Worm (Caenorhabditis elegans) whole organism, young adult: Measurements from ENCODE around the gene pgp-8.
A peak's percentile ranks its signal among the peaks of the same experiment; 100 is the strongest.

Experiments
- C17E4.6 ChIP-seq: fragments of 200-800 bp; sonication (Bioruptor generic); IDR thresholded peaks from 2 replicates; pipeline ENCODE4 v1.3.6; 2022; ENCODE audit warnings: missing genetic modification reagents, missing genetic modification characterization, missing compliant biosample characterization
- Y53G8AR.9 ChIP-seq: fragments of 200-800 bp; sonication (Bioruptor generic); conservative IDR thresholded peaks from 2 replicates; pipeline ENCODE4 v1.3.6; 2022; ENCODE audit warnings: missing genetic modification reagents, missing genetic modification characterization, missing compliant biosample characterization
- aptf-3 ChIP-seq: fragments of 200-800 bp; sonication (Bioruptor generic); IDR thresholded peaks from 2 replicates; pipeline ENCODE4 v1.3.6; 2022; ENCODE audit warnings: missing genetic modification characterization, missing compliant biosample characterization
- atf-7 ChIP-seq: sonication (generic microtip); optimal IDR thresholded peaks from 2 replicates; lab custom pipeline; 2017; ENCODE audit warnings: mild to moderate bottlenecking, missing genetic modification characterization, missing compliant biosample characterization
- bed-2 ChIP-seq: fragments of 200-800 bp; sonication (Bioruptor generic); IDR thresholded peaks from 2 replicates; pipeline ENCODE4 v1.3.6; 2022; ENCODE audit warnings: missing genetic modification reagents, missing genetic modification characterization, missing compliant biosample characterization
- egrh-3 ChIP-seq: fragments of 200-800 bp; sonication (Bioruptor generic); IDR thresholded peaks from 2 replicates; pipeline ENCODE4 v1.3.6; 2022; ENCODE audit warnings: missing genetic modification reagents, missing genetic modification characterization, missing compliant biosample characterization
- lin-40 ChIP-seq: sonication (generic microtip); optimal IDR thresholded peaks from 2 replicates; lab custom pipeline; 2016; ENCODE audit warnings: missing genetic modification characterization, mild to moderate bottlenecking, missing compliant biosample characterization, missing genotype, missing genetic modification reagents
- mcd-1 ChIP-seq: fragments of 200-800 bp; sonication (Bioruptor generic); IDR thresholded peaks from 2 replicates; pipeline ENCODE4 v1.3.6; 2022; ENCODE audit warnings: missing genetic modification reagents, missing genetic modification characterization, missing compliant biosample characterization
- nhr-27 ChIP-seq: fragments of 200-800 bp; sonication (Bioruptor generic); optimal IDR thresholded peaks from 2 replicates; lab custom pipeline; 2018; ENCODE audit warnings: mild to moderate bottlenecking, missing genetic modification characterization, moderate library complexity, missing compliant biosample characterization
- repo-1 ChIP-seq: sonication (generic microtip); optimal IDR thresholded peaks from 2 replicates; lab custom pipeline; 2017; ENCODE audit warnings: mild to moderate bottlenecking, missing genetic modification characterization, missing compliant biosample characterization
- tbp1 ChIP-seq: fragments of 200-800 bp; sonication (Bioruptor generic); optimal IDR thresholded peaks from 2 replicates; lab custom pipeline; 2018; ENCODE audit warnings: mild to moderate bottlenecking, missing genetic modification characterization, missing compliant biosample characterization
- tlf-1 ChIP-seq: fragments of 200-800 bp; sonication (Bioruptor generic); optimal IDR thresholded peaks from 2 replicates; lab custom pipeline; 2018; ENCODE audit warnings: mild to moderate bottlenecking, missing genetic modification characterization, missing compliant biosample characterization
- zfh-2 ChIP-seq: fragments of 200-800 bp; sonication (Bioruptor generic); conservative IDR thresholded peaks from 2 replicates; pipeline ENCODE4 v1.3.6; 2022; ENCODE audit warnings: missing genetic modification reagents, missing genetic modification characterization, missing compliant biosample characterization
- ztf-28 ChIP-seq: fragments of 200-800 bp; sonication (Bioruptor generic); IDR thresholded peaks from 2 replicates; pipeline ENCODE4 v1.3.6; 2022; ENCODE audit warnings: missing genetic modification reagents, missing genetic modification characterization, missing compliant biosample characterization

Gene pgp-8

ce11 chrX:10821160-10821559 is 43.1 kb downstream of the pgp-8 start (continued):
- no peak for TF ChIP-seq tlf-1 (GFP tag; lab: Kevin White, UChicago)
- 0 out of 2 replicates have a peak, but pooled peaks have one; percentile 67 for TF ChIP-seq Y53G8AR.9 (GFP tag; lab: Robert Waterston, UW)
- TF ChIP-seq bed-2 (GFP tag; lab: Robert Waterston, UW), result no peak

- TF ChIP-seq nhr-27 (tag; lab: Kevin White, UChicago), result no peak
- no peak for TF ChIP-seq egrh-3 (GFP tag; lab: Robert Waterston, UW)
- TF ChIP-seq repo-1 (tag; lab: Kevin White, UChicago), result no peak
- no peak for TF ChIP-seq ztf-28
- TF ChIP-seq mcd-1, result no peak
- TF ChIP-seq C17E4.6, result no peak
- TF ChIP-seq aptf-3, result no peak
- no peak for TF ChIP-seq lin-40
- TF ChIP-seq zfh-2, result no peak
- no peak for TF ChIP-seq atf-7
- no peak for TF ChIP-seq tbp1 (GFP tag; lab: Kevin White, UChicago)
Measured at ce11 chrX:10820511-10820910, 43.7 kb downstream of the pgp-8 start, which contains the start of gene F31B12.3. Gene F31B12.3, minus strand, starts transcription at chrX:10820611.
